Worm (Caenorhabditis elegans) whole organism, L1 larva: ENCODE data around the gene his-74.

ENCODE experiments used
- C34B4.2 ChIP-seq: sonication (generic microtip); optimal IDR thresholded peaks from 2 replicates; lab custom pipeline; 2017; ENCODE audit warnings: mild to moderate bottlenecking, missing genetic modification characterization, missing compliant biosample characterization
- Y116A8C.19 ChIP-seq: sonication (generic microtip); optimal IDR thresholded peaks from 2 replicates; lab custom pipeline; 2016; ENCODE audit warnings: missing compliant biosample characterization, missing genetic modification characterization, borderline replicate concordance
- aly-2 ChIP-seq: fragments of 150-350 bp; optimal IDR thresholded peaks from 2 replicates; lab custom pipeline; 2014; ENCODE audit warnings: missing biosample characterization, missing genetic modification characterization
- ceh-8 ChIP-seq: fragments of 200-800 bp; sonication (Bioruptor generic); optimal IDR thresholded peaks from 2 replicates; lab custom pipeline; 2018; ENCODE audit warnings: mild to moderate bottlenecking, missing genetic modification characterization, moderate library complexity, missing compliant biosample characterization
- ceh-88 ChIP-seq: fragments of 200-800 bp; sonication (Bioruptor generic); IDR thresholded peaks from 2 replicates; pipeline ENCODE4 v1.3.6; 2022; ENCODE audit warnings: missing genetic modification characterization, missing compliant biosample characterization
- ces-1 ChIP-seq: fragments of 150-350 bp; optimal IDR thresholded peaks from 2 replicates; lab custom pipeline; 2014; ENCODE audit warnings: missing biosample characterization, missing genetic modification reagents, missing genetic modification characterization
- dpl-1 ChIP-seq, 3 experiments: fragments of 150-350 bp in 2 of 3; sonication (generic microtip) in 1 of 3; optimal IDR thresholded peaks; 2 replicates each; lab custom pipeline; 2014 to 2017; ENCODE audit warnings: missing biosample characterization in 3 of 3, missing genetic modification characterization in 3 of 3, missing genetic modification reagents in 3 of 3
- efl-1 ChIP-seq, 4 experiments: fragments of 150-350 bp; optimal IDR thresholded peaks in 3 of 4; peaks in 1 of 4; 1 replicate in 1 of 4; 2 replicates in 3 of 4; lab custom pipeline; 2014; ENCODE audit warnings: missing biosample characterization in 2 of 4, missing genetic modification characterization in 2 of 4, missing genetic modification reagents in 2 of 4
- egl-27 ChIP-seq, 2 experiments: fragments of 150-350 bp in 1 of 2; sonication (generic microtip); optimal IDR thresholded peaks; 3 replicates each; lab custom pipeline; 2017 to 2018; ENCODE audit warnings: missing biosample characterization in 2 of 2, missing genetic modification characterization in 2 of 2, missing genetic modification reagents in 2 of 2
- elt-2 ChIP-seq: sonication (generic microtip); optimal IDR thresholded peaks from 2 replicates; lab custom pipeline; 2016; ENCODE audit warnings: missing genetic modification characterization, mild to moderate bottlenecking, inconsistent platforms, missing compliant biosample characterization, missing genetic modification reagents
- ets-5 ChIP-seq: fragments of 200-800 bp; sonication (Bioruptor generic); IDR thresholded peaks from 2 replicates; pipeline ENCODE4 v1.3.6; 2022; ENCODE audit warnings: missing genetic modification characterization, missing compliant biosample characterization
- fkh-4 ChIP-seq: sonication (generic microtip); optimal IDR thresholded peaks from 2 replicates; lab custom pipeline; 2016; ENCODE audit warnings: missing compliant biosample characterization, missing genetic modification characterization, borderline replicate concordance
- fkh-8 ChIP-seq: sonication (generic microtip); optimal IDR thresholded peaks from 2 replicates; lab custom pipeline; 2016; ENCODE audit warnings: mild to moderate bottlenecking, missing genetic modification characterization, missing compliant biosample characterization
- grh-1 ChIP-seq: fragments of 200-800 bp; sonication (Bioruptor generic); IDR thresholded peaks from 2 replicates; pipeline ENCODE4 v1.3.6; 2022; ENCODE audit warnings: missing genetic modification reagents, missing genetic modification characterization, missing compliant biosample characterization
- hlh-17 ChIP-seq: fragments of 200-800 bp; sonication (Bioruptor generic); optimal IDR thresholded peaks from 2 replicates; lab custom pipeline; 2018; ENCODE audit warnings: missing genetic modification characterization, mild to moderate bottlenecking, missing compliant biosample characterization, moderate library complexity, borderline replicate concordance
- irx-1 ChIP-seq: sonication (generic microtip); optimal IDR thresholded peaks from 2 replicates; lab custom pipeline; 2016; ENCODE audit warnings: missing genetic modification characterization, missing compliant biosample characterization
- isw-1 ChIP-seq: fragments of 200-800 bp; sonication (Bioruptor generic); IDR thresholded peaks from 2 replicates; pipeline ENCODE4 v1.3.6; 2022; ENCODE audit warnings: missing genetic modification characterization, missing compliant biosample characterization
- lin-15B ChIP-seq: fragments of 150-350 bp; sonication (generic microtip); optimal IDR thresholded peaks from 3 replicates; lab custom pipeline; 2014; ENCODE audit warnings: missing biosample characterization, missing genetic modification characterization
- lin-39 ChIP-seq: fragments of 150-350 bp; optimal IDR thresholded peaks from 2 replicates; lab custom pipeline; 2014; ENCODE audit warnings: missing biosample characterization, missing genetic modification reagents, missing genetic modification characterization
- mdl-1 ChIP-seq, 2 experiments: fragments of 150-350 bp; optimal IDR thresholded peaks; 2 replicates each; lab custom pipeline; 2014 to 2017; ENCODE audit warnings: missing biosample characterization in 2 of 2, missing genetic modification characterization in 2 of 2, inconsistent platforms in 1 of 2
- mep-1 ChIP-seq: fragments of 150-350 bp; optimal IDR thresholded peaks from 2 replicates; lab custom pipeline; 2014; ENCODE audit warnings: missing biosample characterization, missing genetic modification characterization
- nhr-11 ChIP-seq: fragments of 150-350 bp; optimal IDR thresholded peaks from 2 replicates; lab custom pipeline; 2014; ENCODE audit warnings: missing biosample characterization, missing genetic modification characterization
- nhr-12 ChIP-seq: sonication (generic microtip); optimal IDR thresholded peaks from 2 replicates; lab custom pipeline; 2017; ENCODE audit warnings: missing biosample characterization, missing genetic modification characterization
- nhr-20 ChIP-seq: sonication (generic microtip); optimal IDR thresholded peaks from 2 replicates; lab custom pipeline; 2016; ENCODE audit warnings: mild to moderate bottlenecking, missing genetic modification characterization, missing compliant biosample characterization
- nhr-237 ChIP-seq: fragments of 150-350 bp; optimal IDR thresholded peaks from 2 replicates; lab custom pipeline; 2014; ENCODE audit warnings: missing biosample characterization, missing genetic modification characterization
- nhr-28 ChIP-seq: fragments of 150-350 bp; optimal IDR thresholded peaks from 2 replicates; lab custom pipeline; 2014; ENCODE audit warnings: missing biosample characterization, missing genetic modification characterization
- nhr-84 ChIP-seq: sonication (generic microtip); optimal IDR thresholded peaks from 2 replicates; lab custom pipeline; 2017; ENCODE audit warnings: missing biosample characterization, missing genetic modification characterization
- nhr-85 ChIP-seq: sonication (generic microtip); peaks from one replicate; lab custom pipeline; 2016; ENCODE audit warnings: missing genetic modification characterization, inconsistent platforms, missing compliant biosample characterization
- pag-3 ChIP-seq: sonication (generic microtip); optimal IDR thresholded peaks from 2 replicates; lab custom pipeline; 2017; ENCODE audit warnings: missing genetic modification characterization, mild to moderate bottlenecking, missing compliant biosample characterization, antibody characterized with exemption, borderline replicate concordance; ENCODE audit not compliant: insufficient read depth
- snpc-4 ChIP-seq: fragments of 150-350 bp; optimal IDR thresholded peaks from 2 replicates; lab custom pipeline; 2014; ENCODE audit warnings: missing biosample characterization, missing genetic modification characterization
- snu-23 ChIP-seq: sonication (generic microtip); optimal IDR thresholded peaks from 2 replicates; lab custom pipeline; 2016; ENCODE audit warnings: missing genetic modification characterization, missing compliant biosample characterization
- sptf-1 ChIP-seq: fragments of 150-350 bp; optimal IDR thresholded peaks from 2 replicates; lab custom pipeline; 2014; ENCODE audit warnings: missing biosample characterization, missing genetic modification characterization
- swsn-7 ChIP-seq: sonication (generic microtip); optimal IDR thresholded peaks from 2 replicates; lab custom pipeline; 2016; ENCODE audit warnings: missing genetic modification characterization, missing compliant biosample characterization
- unc-130 ChIP-seq: fragments of 150-350 bp; optimal IDR thresholded peaks from 2 replicates; lab custom pipeline; 2017; ENCODE audit warnings: missing biosample characterization, missing genetic modification characterization, inconsistent platforms
- unc-30 ChIP-seq: sonication (generic microtip); optimal IDR thresholded peaks from 2 replicates; lab custom pipeline; 2017; ENCODE audit warnings: missing biosample characterization, missing genetic modification characterization
- unc-86 ChIP-seq: sonication (generic microtip); optimal IDR thresholded peaks from 2 replicates; lab custom pipeline; 2016; ENCODE audit warnings: missing genetic modification characterization, missing compliant biosample characterization
- vab-15 ChIP-seq: sonication (generic microtip); optimal IDR thresholded peaks from 2 replicates; lab custom pipeline; 2017; ENCODE audit warnings: missing genotype, mild to moderate bottlenecking, missing genetic modification characterization, missing compliant biosample characterization
- xbp-1 ChIP-seq: sonication (generic microtip); optimal IDR thresholded peaks from 2 replicates; lab custom pipeline; 2016; ENCODE audit warnings: missing genetic modification characterization, missing compliant biosample characterization
- zip-4 ChIP-seq: fragments of 200-800 bp; sonication (Bioruptor generic); optimal IDR thresholded peaks from 2 replicates; lab custom pipeline; 2018; ENCODE audit warnings: mild to moderate bottlenecking, missing genetic modification characterization, moderate library complexity, missing compliant biosample characterization
- ztf-4 ChIP-seq: fragments of 150-350 bp; optimal IDR thresholded peaks from 2 replicates; lab custom pipeline; 2014; ENCODE audit warnings: missing biosample characterization, missing genetic modification characterization

Gene his-74

ce11 chrV:12659426-12659825 is 704 bp downstream of the his-74 start, which contains the start of gene ccch-3 (continued):
- TF ChIP-seq dpl-1 (GFP tag; optimal IDR thresholded peaks at IDR 0.05; lab: Kevin White, UChicago): peak; percentile 63 to 83 (median 81)
- TF ChIP-seq egl-27 (tag; optimal IDR thresholded peaks at IDR 0.05; lab: Kevin White, UChicago): no peak
- TF ChIP-seq fkh-8: peak; percentile 70
- peak; percentile 45 for TF ChIP-seq vab-15 (tag; lab: Kevin White, UChicago)
- TF ChIP-seq efl-1 (optimal IDR thresholded peaks at IDR 0.05; lab: Kevin White, UChicago): peak; percentile 72 to 80
- peak; percentile 78 to 97 for TF ChIP-seq efl-1 (GFP tag; optimal IDR thresholded peaks at IDR 0.05 in 1 of 2; lab: Kevin White, UChicago)
- no peak for TF ChIP-seq nhr-11 (tag; lab: Kevin White, UChicago)
- peak; percentile 28 for TF ChIP-seq isw-1 (GFP tag; lab: Robert Waterston, UW)
- TF ChIP-seq ceh-8 (GFP tag; lab: Kevin White, UChicago): peak; percentile 51
- peak; percentile 43 for TF ChIP-seq irx-1 (tag; lab: Kevin White, UChicago)
- TF ChIP-seq sptf-1 (tag; lab: Kevin White, UChicago): no peak
- TF ChIP-seq nhr-84 (tag; lab: Kevin White, UChicago): no peak
- TF ChIP-seq nhr-85 (tag; lab: Kevin White, UChicago): peak; percentile 86
- peak; percentile 74 for TF ChIP-seq snpc-4 (tag; lab: Kevin White, UChicago)
- no peak for TF ChIP-seq ces-1 (GFP tag; lab: Kevin White, UChicago)
- TF ChIP-seq Y116A8C.19 (tag; lab: Kevin White, UChicago): no peak
- TF ChIP-seq C34B4.2 (tag; lab: Kevin White, UChicago): no peak
- no peak for TF ChIP-seq ets-5 (GFP tag; lab: Robert Waterston, UW)
- peak; percentile 78 for TF ChIP-seq unc-130 (tag; lab: Kevin White, UChicago)
- TF ChIP-seq mdl-1 (tag; optimal IDR thresholded peaks at IDR 0.05; lab: Kevin White, UChicago): peak in 1 of 2 experiments; percentile 59
- TF ChIP-seq nhr-20 (tag; lab: Kevin White, UChicago): peak; percentile 92
- TF ChIP-seq swsn-7 (tag; lab: Kevin White, UChicago): peak; percentile 78
- no peak for TF ChIP-seq hlh-17 (GFP tag; lab: Kevin White, UChicago)
- TF ChIP-seq fkh-4: peak; percentile 31
- TF ChIP-seq ztf-4 (tag; lab: Kevin White, UChicago): peak; percentile 34
- no peak for TF ChIP-seq snu-23 (GFP tag; lab: Kevin White, UChicago)
- no peak for TF ChIP-seq lin-39 (tag; lab: Kevin White, UChicago)
- no peak for TF ChIP-seq nhr-12 (tag; lab: Kevin White, UChicago)
- no peak for TF ChIP-seq nhr-28
- 0 out of 2 replicates have a peak, but pooled peaks have one; percentile 30 for TF ChIP-seq grh-1
- peak; percentile 16 for TF ChIP-seq pag-3 (tag; lab: Kevin White, UChicago)

- TF ChIP-seq elt-2 (tag; lab: Kevin White, UChicago): no peak
- TF ChIP-seq nhr-12 (tag; lab: Kevin White, UChicago): no peak
- no peak for TF ChIP-seq nhr-84 (tag; lab: Kevin White, UChicago)
- TF ChIP-seq C34B4.2 (tag; lab: Kevin White, UChicago): no peak
- TF ChIP-seq zip-4 (GFP tag; lab: Kevin White, UChicago): no peak
- no peak for TF ChIP-seq isw-1 (GFP tag; lab: Robert Waterston, UW)
- no peak for TF ChIP-seq snpc-4 (tag; lab: Kevin White, UChicago)
- no peak for TF ChIP-seq nhr-237 (tag; lab: Kevin White, UChicago)
- TF ChIP-seq xbp-1 (tag; lab: Kevin White, UChicago): no peak
- TF ChIP-seq aly-2 (tag; lab: Kevin White, UChicago): no peak
- no peak for TF ChIP-seq ceh-88 (GFP tag; lab: Robert Waterston, UW)
- no peak for TF ChIP-seq pag-3 (tag; lab: Kevin White, UChicago)
- TF ChIP-seq lin-15B (tag; lab: Kevin White, UChicago): no peak
- no peak for TF ChIP-seq unc-86 (tag; lab: Kevin White, UChicago)
- TF ChIP-seq unc-30: no peak
- TF ChIP-seq hlh-17 (GFP tag; lab: Kevin White, UChicago): no peak
- TF ChIP-seq mep-1 (tag; lab: Kevin White, UChicago): no peak
Observed at ce11 chrV:12658142-12658541, 2.0 kb downstream of the his-74 start, which contains the start of gene W05B10.6. Gene W05B10.6 (minus strand): TSS chrV:12658242.
